Worm (Caenorhabditis elegans): ENCODE data around the gene sre-54.

- TF ChIP-seq aptf-2 (GFP tag; conservative IDR thresholded peaks at IDR 0.05) (no peak), egrh-3 (GFP tag; IDR thresholded peaks at IDR 0.05) (no peak), tbp1 (GFP tag; optimal IDR thresholded peaks at IDR 0.05) (no peak), unc-62 (GFP tag; optimal IDR thresholded peaks at IDR 0.05) (no peak), nfya-1 (tag; optimal IDR thresholded peaks at IDR 0.05; ENCODE audit: borderline replicate concordance, insufficient read depth) (no peak), nhr-90 (tag; optimal IDR thresholded peaks at IDR 0.05) (no peak), F55B11.4 (tag; optimal IDR thresholded peaks at IDR 0.05; ENCODE audit: borderline replicate concordance, insufficient read depth) (no peak), sea-2 (GFP tag; IDR thresholded peaks at IDR 0.05) (no peak), snpc-4 (GFP tag; optimal IDR thresholded peaks at IDR 0.05) (no peak), snpc-4 (tag; optimal IDR thresholded peaks at IDR 0.05) (no peak), ceh-58 (GFP tag; IDR thresholded peaks at IDR 0.05) (no peak), bed-1 (GFP tag; IDR thresholded peaks at IDR 0.05) (no peak), xnd-1 (tag; optimal IDR thresholded peaks at IDR 0.05) (no peak)
These were observed 6.9 kb downstream of the sre-54 start, which contains the start of gene sop-2 for ce11 chrII:12339644-12340043.
